Worm (Caenorhabditis elegans) whole organism, young adult: ENCODE results near the gene Y110A2AL.5.
A peak's percentile ranks its signal among the peaks of the same experiment; 100 is the strongest.
"Not testable (repeated sequence)": the region's sequence is repeated elsewhere in the genome, so short reads cannot be mapped to it uniquely, and the experiment has no call there.

Experiments
- B0336.3 ChIP-seq: fragments of 200-800 bp; sonication (Bioruptor generic); IDR thresholded peaks from 2 replicates; pipeline ENCODE4 v1.3.6; 2022; ENCODE audit warnings: missing genetic modification characterization, missing compliant biosample characterization
- F33H1.4 ChIP-seq: fragments of 200-800 bp; sonication (Bioruptor generic); IDR thresholded peaks from 2 replicates; pipeline ENCODE4 v1.3.6; 2022; ENCODE audit warnings: missing genetic modification reagents, missing genetic modification characterization, missing compliant biosample characterization
- F52B5.7 ChIP-seq: sonication (generic microtip); optimal IDR thresholded peaks from 2 replicates; lab custom pipeline; 2016; ENCODE audit warnings: mild to moderate bottlenecking, missing genetic modification characterization, missing compliant biosample characterization
- F57C9.4 ChIP-seq: sonication (generic microtip); optimal IDR thresholded peaks from 2 replicates; lab custom pipeline; 2017; ENCODE audit warnings: mild to moderate bottlenecking, missing genetic modification characterization, missing compliant biosample characterization
- T26A5.8 ChIP-seq: sonication (generic microtip); optimal IDR thresholded peaks from 2 replicates; lab custom pipeline; 2016; ENCODE audit warnings: missing genetic modification characterization, missing compliant biosample characterization
- Y53G8AR.9 ChIP-seq: fragments of 200-800 bp; sonication (Bioruptor generic); conservative IDR thresholded peaks from 2 replicates; pipeline ENCODE4 v1.3.6; 2022; ENCODE audit warnings: missing genetic modification reagents, missing genetic modification characterization, missing compliant biosample characterization
- Y56A3A.18 ChIP-seq: fragments of 200-800 bp; sonication (Bioruptor generic); IDR thresholded peaks from 2 replicates; pipeline ENCODE4 v1.3.6; 2022; ENCODE audit warnings: missing genetic modification reagents, missing genetic modification characterization, missing compliant biosample characterization
- attf-5 ChIP-seq: fragments of 200-800 bp; sonication (Bioruptor generic); optimal IDR thresholded peaks from 2 replicates; lab custom pipeline; 2018; ENCODE audit warnings: mild to moderate bottlenecking, missing genetic modification characterization, missing compliant biosample characterization
- attf-6 ChIP-seq: fragments of 200-800 bp; sonication (Bioruptor generic); IDR thresholded peaks from 2 replicates; pipeline ENCODE4 v1.3.6; 2022; ENCODE audit warnings: missing genetic modification reagents, missing genetic modification characterization, missing compliant biosample characterization
- bed-1 ChIP-seq: fragments of 200-800 bp; sonication (Bioruptor generic); IDR thresholded peaks from 2 replicates; pipeline ENCODE4 v1.3.6; 2022; ENCODE audit warnings: missing genetic modification reagents, missing genetic modification characterization, missing compliant biosample characterization
- ceh-91 ChIP-seq: fragments of 200-800 bp; sonication (Bioruptor generic); IDR thresholded peaks from 2 replicates; pipeline ENCODE4 v1.3.6; 2022; ENCODE audit warnings: missing genetic modification reagents, missing genetic modification characterization, missing compliant biosample characterization
- fkh-3 ChIP-seq: sonication (generic microtip); optimal IDR thresholded peaks from 2 replicates; lab custom pipeline; 2016; ENCODE audit warnings: mild to moderate bottlenecking, missing genetic modification characterization, missing compliant biosample characterization
- hrde-1 ChIP-seq: sonication (generic microtip); optimal IDR thresholded peaks from 2 replicates; lab custom pipeline; 2016; ENCODE audit warnings: missing genetic modification characterization, mild to moderate bottlenecking, missing compliant biosample characterization, moderate library complexity, missing genotype, missing genetic modification reagents, borderline replicate concordance
- madf-3 ChIP-seq: fragments of 200-800 bp; sonication (Bioruptor generic); IDR thresholded peaks from 2 replicates; pipeline ENCODE4 v1.3.6; 2022; ENCODE audit warnings: missing genetic modification reagents, missing genetic modification characterization, missing compliant biosample characterization
- mes-4 ChIP-seq: sonication (generic microtip); optimal IDR thresholded peaks from 2 replicates; lab custom pipeline; 2016; ENCODE audit warnings: missing genotype, missing genetic modification characterization, missing compliant biosample characterization
- nhr-80 ChIP-seq: sonication (generic microtip); optimal IDR thresholded peaks from 2 replicates; lab custom pipeline; 2016; ENCODE audit warnings: missing genetic modification characterization, missing compliant biosample characterization
- pbrm-1 ChIP-seq: fragments of 200-800 bp; sonication (Bioruptor generic); IDR thresholded peaks from 2 replicates; pipeline ENCODE4 v1.3.6; 2022; ENCODE audit warnings: missing genetic modification reagents, missing genetic modification characterization, missing compliant biosample characterization
- pha-4 ChIP-seq: fragments of 150-350 bp; sonication (generic microtip); optimal IDR thresholded peaks from 2 replicates; lab custom pipeline; 2014; ENCODE audit warnings: missing biosample characterization, missing genetic modification reagents, missing genetic modification characterization
- rec-8 ChIP-seq, 2 experiments: sonication (generic microtip); optimal IDR thresholded peaks; 2 replicates each; lab custom pipeline; 2016; ENCODE audit warnings: mild to moderate bottlenecking in 2 of 2, missing genetic modification characterization in 2 of 2, missing genetic modification reagents in 2 of 2, missing genotype in 2 of 2, missing biosample characterization in 1 of 2, missing compliant biosample characterization in 1 of 2, moderate library complexity in 1 of 2
- rpc-1 ChIP-seq, 2 experiments: fragments of 150-350 bp in 1 of 2; sonication (generic microtip) in 1 of 2; optimal IDR thresholded peaks; 2 replicates each; lab custom pipeline; 2014 to 2018; ENCODE audit warnings: missing biosample characterization in 1 of 2, missing genetic modification characterization in 1 of 2, missing genetic modification reagents in 1 of 2, missing genotype in 1 of 2
- snpc-1.3 ChIP-seq: sonication (generic microtip); optimal IDR thresholded peaks from 2 replicates; lab custom pipeline; 2017; ENCODE audit warnings: missing genetic modification characterization, mild to moderate bottlenecking, missing compliant biosample characterization, antibody characterized with exemption, moderate library complexity, missing genotype, missing genetic modification reagents; ENCODE audit not compliant: insufficient read depth
- tbp1 ChIP-seq: fragments of 200-800 bp; sonication (Bioruptor generic); optimal IDR thresholded peaks from 2 replicates; lab custom pipeline; 2018; ENCODE audit warnings: mild to moderate bottlenecking, missing genetic modification characterization, missing compliant biosample characterization
- tbx-9 ChIP-seq: sonication (generic microtip); optimal IDR thresholded peaks from 2 replicates; lab custom pipeline; 2016; ENCODE audit warnings: borderline replicate concordance, missing genetic modification characterization, inconsistent platforms, missing compliant biosample characterization
- zfh-2 ChIP-seq: fragments of 200-800 bp; sonication (Bioruptor generic); conservative IDR thresholded peaks from 2 replicates; pipeline ENCODE4 v1.3.6; 2022; ENCODE audit warnings: missing genetic modification reagents, missing genetic modification characterization, missing compliant biosample characterization
- ztf-22 ChIP-seq: fragments of 200-800 bp; sonication (Bioruptor generic); optimal IDR thresholded peaks from 2 replicates; lab custom pipeline; 2018; ENCODE audit warnings: mild to moderate bottlenecking, missing genetic modification characterization, moderate library complexity, missing compliant biosample characterization
- ztf-28 ChIP-seq: fragments of 200-800 bp; sonication (Bioruptor generic); IDR thresholded peaks from 2 replicates; pipeline ENCODE4 v1.3.6; 2022; ENCODE audit warnings: missing genetic modification reagents, missing genetic modification characterization, missing compliant biosample characterization

Y110A2AL.5 gene

DNA sequence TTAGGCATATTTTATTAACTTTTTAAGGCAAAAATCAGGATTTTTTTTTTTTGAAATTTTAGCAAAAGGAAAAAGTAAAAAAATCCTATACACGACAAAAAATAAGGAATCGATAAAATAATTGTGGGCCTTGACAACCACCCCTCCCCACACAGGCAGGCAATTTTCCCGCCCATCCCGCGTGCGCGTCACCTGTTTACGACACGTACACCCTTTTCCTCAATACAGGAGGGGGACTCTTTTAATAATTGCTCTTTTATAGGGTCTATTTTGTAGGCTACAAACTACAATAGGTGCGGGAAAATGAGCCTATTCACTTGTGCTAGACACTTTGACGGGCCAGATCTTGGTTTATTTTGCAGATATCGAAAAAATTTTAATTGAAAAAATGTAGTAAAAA lies 31.8 kb upstream of the Y110A2AL.5 start:
- TF ChIP-seq Y56A3A.18: 0 out of 2 replicates have a peak, but pooled peaks have one; percentile 27
- TF ChIP-seq fkh-3: no peak
- TF ChIP-seq madf-3 (GFP tag; lab: Robert Waterston, UW): no peak
- no peak for TF ChIP-seq T26A5.8

DNA sequence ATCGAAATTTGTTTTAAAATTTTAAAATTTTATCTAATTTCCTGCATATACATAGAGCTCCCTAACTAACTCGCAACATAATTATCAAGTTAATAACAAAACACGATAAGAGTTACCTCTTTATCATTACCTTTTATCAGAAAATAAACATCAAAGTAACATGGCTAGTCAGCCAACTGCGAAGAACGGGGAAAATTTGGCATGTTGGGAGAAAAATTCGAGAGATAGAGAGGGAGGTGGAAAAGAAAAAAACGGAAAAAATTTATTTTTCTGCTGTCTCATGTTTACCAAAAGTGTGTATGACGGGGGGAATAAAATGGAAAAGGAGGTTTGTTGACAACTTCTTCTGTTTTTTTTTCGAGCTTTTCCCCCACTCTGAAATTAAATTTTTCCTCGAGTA lies 30.2 kb upstream of the Y110A2AL.5 start:
- TF ChIP-seq B0336.3 (no peak), ztf-22 (GFP tag; lab: Kevin White, UChicago) (no peak), attf-5 (GFP tag; lab: Kevin White, UChicago) (peak; percentile 10), rec-8 (tag; optimal IDR thresholded peaks at IDR 0.05; lab: Kevin White, UChicago) (no peak), nhr-80 (peak; percentile 66), ztf-28 (GFP tag; lab: Robert Waterston, UW) (no peak)

DNA sequence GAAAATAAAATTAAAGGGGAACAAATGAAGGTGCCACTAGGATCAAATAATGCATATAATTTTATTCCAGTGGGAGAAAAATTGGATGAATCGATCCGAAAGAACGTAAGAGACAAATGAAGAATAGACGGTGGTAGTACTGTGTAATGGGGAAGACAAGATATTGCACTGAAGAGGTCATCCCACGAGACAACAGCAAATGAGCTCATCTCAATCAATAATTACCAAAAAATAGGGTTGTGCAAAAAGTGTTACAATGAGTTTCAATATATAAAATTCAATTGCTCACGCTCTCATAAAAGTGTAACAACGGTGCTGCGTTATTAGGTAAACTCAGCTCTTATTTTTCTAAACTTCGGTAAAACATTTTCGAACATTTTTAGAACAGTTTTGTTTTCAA lies 27.5 kb upstream of the Y110A2AL.5 start, which contains the start of gene K12H6.7:
Gene K12H6.7 (minus strand): TSS at position 101 of the 400 bp plus-strand sequence.
- TF ChIP-seq snpc-1.3 (tag; lab: Kevin White, UChicago): no peak
- TF ChIP-seq attf-6 (GFP tag; lab: Robert Waterston, UW): no peak
- TF ChIP-seq mes-4 (tag; lab: Kevin White, UChicago): no peak
- TF ChIP-seq tbp1 (GFP tag; lab: Kevin White, UChicago): no peak
- TF ChIP-seq hrde-1 (tag; lab: Kevin White, UChicago): no peak
- TF ChIP-seq, all 124 proteins: peak for 0

DNA sequence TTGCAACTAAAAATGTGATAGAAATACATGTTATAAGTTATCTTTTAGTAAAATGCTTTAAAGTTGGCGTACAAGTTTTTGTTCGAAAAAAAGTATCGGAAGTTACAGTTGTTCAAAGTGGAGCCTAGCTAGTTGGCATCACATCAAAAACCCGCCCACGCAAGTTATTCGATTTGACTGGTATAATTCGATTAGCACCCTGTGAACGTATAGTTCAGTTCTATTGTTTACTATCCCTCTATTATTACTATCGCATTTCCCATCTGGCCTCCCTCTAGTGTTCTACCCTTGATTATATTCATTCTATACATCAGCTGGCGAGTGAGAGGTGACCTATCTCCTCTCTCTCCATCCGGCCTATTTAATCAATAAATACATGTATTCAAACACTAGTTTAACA lies 25.3 kb upstream of the Y110A2AL.5 start, which contains the start of gene Y110A2AL.4:
Gene Y110A2AL.4 (plus strand): TSS at position 301 of the 400 bp plus-strand sequence.
- TF ChIP-seq pha-4 (tag; lab: Kevin White, UChicago); ceh-91 (GFP tag; lab: Robert Waterston, UW); tbx-9 (tag; lab: Kevin White, UChicago): not testable (repeated sequence)

DNA sequence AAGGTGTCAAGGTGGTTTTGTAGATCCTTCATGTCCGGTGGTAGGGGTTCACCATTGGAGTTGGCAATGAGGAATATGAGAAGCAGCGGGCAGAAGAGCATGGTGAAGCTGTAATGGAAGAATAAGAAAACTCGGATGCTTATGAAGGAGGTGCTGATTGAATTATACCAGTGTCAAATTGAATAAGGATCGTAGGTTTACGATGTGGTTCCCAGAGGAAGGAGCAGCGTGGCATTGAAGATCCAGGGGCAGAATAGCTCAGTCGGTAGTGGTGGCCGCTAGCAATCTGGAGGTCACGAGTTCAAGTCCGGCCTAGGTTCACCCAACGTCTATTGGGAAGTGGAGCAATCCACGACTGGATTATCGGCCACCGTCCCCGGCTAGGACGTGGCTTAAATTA lies 22.8 kb upstream of the Y110A2AL.5 start, which contains the start of gene Y110A2AL.6:
Gene Y110A2AL.6 (minus strand): TSS at position 101 of the 400 bp plus-strand sequence.
- TF ChIP-seq F33H1.4 (no peak), rpc-1 (optimal IDR thresholded peaks at IDR 0.05; lab: Kevin White, UChicago) (no peak), rpc-1 (tag; optimal IDR thresholded peaks at IDR 0.05; lab: Kevin White, UChicago) (peak; percentile 33)

DNA sequence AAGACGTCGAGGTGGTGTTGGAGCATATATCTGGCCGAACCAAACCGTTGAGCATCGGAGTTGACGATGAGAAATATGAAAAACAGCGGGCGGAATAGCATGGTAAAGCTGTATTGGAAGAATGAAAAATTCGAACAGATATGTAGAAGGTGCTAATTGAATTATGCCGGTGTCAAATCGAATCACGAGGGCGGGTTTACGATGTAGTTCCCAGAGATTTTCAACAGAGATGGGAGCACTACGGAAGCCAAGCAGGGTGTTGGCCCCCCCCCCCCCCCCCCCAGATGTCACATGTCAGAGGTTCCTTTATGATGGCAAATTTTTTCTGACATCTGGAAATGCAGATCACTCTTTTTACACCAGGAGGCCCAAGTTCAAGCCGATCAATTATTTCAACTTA lies 21.2 kb upstream of the Y110A2AL.5 start, which contains the start of gene Y110A2AL.7:
Gene Y110A2AL.7 (minus strand): TSS at position 101 of the 400 bp plus-strand sequence.
- no peak for TF ChIP-seq F57C9.4 (tag; lab: Kevin White, UChicago)

DNA sequence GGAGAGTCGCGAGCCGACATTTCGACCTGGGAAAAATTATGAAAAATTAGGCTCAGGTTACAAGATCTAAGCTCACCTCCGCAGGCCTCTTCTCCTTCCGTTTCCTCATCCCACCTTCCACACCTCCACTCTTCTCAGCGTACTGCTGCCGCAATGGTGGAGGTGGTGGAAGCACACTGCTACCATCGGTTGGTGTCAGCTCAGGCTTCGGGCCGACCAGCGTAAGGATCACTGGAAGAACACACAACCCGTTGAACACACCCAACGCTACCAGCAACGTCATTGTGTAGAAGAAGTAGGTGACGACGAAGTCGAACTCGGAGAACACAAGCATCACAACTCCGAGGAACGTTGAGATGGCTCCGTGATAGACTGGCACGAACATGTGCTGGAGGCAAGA lies 18.7 kb upstream of the Y110A2AL.5 start:
- TF ChIP-seq F52B5.7 (tag; lab: Kevin White, UChicago) (no peak), pbrm-1 (GFP tag; lab: Robert Waterston, UW) (0 out of 2 replicates have a peak, but pooled peaks have one; percentile 18), zfh-2 (GFP tag; lab: Robert Waterston, UW) (peak; percentile 59), bed-1 (GFP tag; lab: Robert Waterston, UW) (0 out of 2 replicates have a peak, but pooled peaks have one; percentile 34), Y53G8AR.9 (GFP tag; lab: Robert Waterston, UW) (no peak)
